Worm (Caenorhabditis elegans) whole organism, L3 larva: ENCODE measurements around the gene F31F7.1.

Source experiments
- R02D3.7 ChIP-seq: fragments of 150-350 bp; optimal IDR thresholded peaks from 2 replicates; lab custom pipeline; 2014; ENCODE audit warnings: missing biosample characterization, missing genetic modification characterization
- ZK546.5 ChIP-seq: sonication (generic microtip); optimal IDR thresholded peaks from 2 replicates; lab custom pipeline; 2017; ENCODE audit warnings: missing biosample characterization, missing genetic modification characterization
- aly-2 ChIP-seq: fragments of 150-350 bp; optimal IDR thresholded peaks from 2 replicates; lab custom pipeline; 2014; ENCODE audit warnings: missing biosample characterization, missing genetic modification characterization
- ama-1 ChIP-seq: fragments of 150-350 bp; optimal IDR thresholded peaks from 2 replicates; lab custom pipeline; 2018
- ceh-16 ChIP-seq: sonication (generic microtip); optimal IDR thresholded peaks from 2 replicates; lab custom pipeline; 2017; ENCODE audit warnings: missing biosample characterization, missing genetic modification characterization
- ceh-28 ChIP-seq: fragments of 150-350 bp; optimal IDR thresholded peaks from 2 replicates; lab custom pipeline; 2014; ENCODE audit warnings: missing biosample characterization, missing genetic modification reagents, missing genetic modification characterization
- ceh-82 ChIP-seq: fragments of 150-350 bp; optimal IDR thresholded peaks from 2 replicates; lab custom pipeline; 2014; ENCODE audit warnings: missing biosample characterization, missing genetic modification characterization
- ceh-9 ChIP-seq: sonication (generic microtip); optimal IDR thresholded peaks from 2 replicates; lab custom pipeline; 2018; ENCODE audit warnings: missing biosample characterization, missing genetic modification characterization
- daf-12 ChIP-seq: fragments of 150-350 bp; optimal IDR thresholded peaks from 2 replicates; lab custom pipeline; 2014; ENCODE audit warnings: missing biosample characterization, missing genetic modification reagents, missing genetic modification characterization
- egl-27 ChIP-seq: sonication (generic microtip); optimal IDR thresholded peaks from 4 replicates; lab custom pipeline; 2017; ENCODE audit warnings: missing biosample characterization, missing genetic modification reagents, missing genetic modification characterization
- egl-5 ChIP-seq: fragments of 150-350 bp; optimal IDR thresholded peaks from 2 replicates; lab custom pipeline; 2017; ENCODE audit warnings: missing biosample characterization, missing genetic modification reagents, missing genetic modification characterization, inconsistent platforms
- elt-1 ChIP-seq: fragments of 150-350 bp; optimal IDR thresholded peaks from 2 replicates; lab custom pipeline; 2014; ENCODE audit warnings: missing biosample characterization, missing genetic modification characterization
- elt-2 ChIP-seq: sonication (generic microtip); optimal IDR thresholded peaks from 2 replicates; lab custom pipeline; 2016; ENCODE audit warnings: missing genetic modification reagents, mild to moderate bottlenecking, missing genetic modification characterization, missing compliant biosample characterization
- elt-3 ChIP-seq, 3 experiments: fragments of 150-350 bp in 1 of 3; sonication (generic microtip) in 2 of 3; optimal IDR thresholded peaks; 2 replicates in 2 of 3; 4 replicates in 1 of 3; lab custom pipeline; 2014 to 2017; ENCODE audit warnings: missing biosample characterization in 3 of 3, missing genetic modification characterization in 3 of 3
- eor-1 ChIP-seq, 2 experiments: fragments of 150-350 bp; optimal IDR thresholded peaks; 2 replicates each; lab custom pipeline; 2014 to 2018; ENCODE audit warnings: missing biosample characterization in 2 of 2, missing genetic modification characterization in 2 of 2
- fkh-10 ChIP-seq: sonication (generic microtip); optimal IDR thresholded peaks from 2 replicates; lab custom pipeline; 2017; ENCODE audit warnings: missing biosample characterization, missing genetic modification reagents, missing genetic modification characterization
- fkh-2 ChIP-seq: fragments of 150-350 bp; optimal IDR thresholded peaks from 2 replicates; lab custom pipeline; 2014; ENCODE audit warnings: missing biosample characterization, missing genetic modification reagents, missing genetic modification characterization
- fos-1 ChIP-seq: fragments of 150-350 bp; optimal IDR thresholded peaks from 2 replicates; lab custom pipeline; 2014; ENCODE audit warnings: missing biosample characterization, missing genetic modification characterization
- hmg-11 ChIP-seq: sonication (generic microtip); optimal IDR thresholded peaks from 2 replicates; lab custom pipeline; 2016; ENCODE audit warnings: missing genetic modification characterization, missing compliant biosample characterization
- jun-1 ChIP-seq: fragments of 150-350 bp; optimal IDR thresholded peaks from 2 replicates; lab custom pipeline; 2014; ENCODE audit warnings: missing biosample characterization, missing genetic modification reagents, missing genetic modification characterization
- lin-15B ChIP-seq: fragments of 150-350 bp; optimal IDR thresholded peaks from 2 replicates; lab custom pipeline; 2014; ENCODE audit warnings: missing biosample characterization, missing genetic modification characterization
- lin-39 ChIP-seq: fragments of 150-350 bp; optimal IDR thresholded peaks from 2 replicates; lab custom pipeline; 2018; ENCODE audit warnings: missing biosample characterization, missing genetic modification reagents, missing genetic modification characterization
- lsy-12 ChIP-seq: sonication (generic microtip); optimal IDR thresholded peaks from 2 replicates; lab custom pipeline; 2016; ENCODE audit warnings: mild to moderate bottlenecking, missing genetic modification characterization, missing compliant biosample characterization
- mdl-1 ChIP-seq: fragments of 150-350 bp; optimal IDR thresholded peaks from 2 replicates; lab custom pipeline; 2014; ENCODE audit warnings: missing biosample characterization, missing genetic modification characterization
- mml-1 ChIP-seq: fragments of 150-350 bp; sonication (generic microtip); optimal IDR thresholded peaks from 3 replicates; lab custom pipeline; 2014; ENCODE audit warnings: missing biosample characterization, missing genetic modification characterization
- nfya-1 ChIP-seq: sonication (generic microtip); optimal IDR thresholded peaks from 2 replicates; lab custom pipeline; 2017; ENCODE audit warnings: missing genetic modification characterization, mild to moderate bottlenecking, missing compliant biosample characterization, antibody characterized with exemption, moderate library complexity; ENCODE audit not compliant: insufficient read depth
- nhr-11 ChIP-seq: fragments of 150-350 bp; optimal IDR thresholded peaks from 2 replicates; lab custom pipeline; 2014; ENCODE audit warnings: missing biosample characterization, missing genetic modification characterization
- nhr-12 ChIP-seq: fragments of 150-350 bp; optimal IDR thresholded peaks from 2 replicates; lab custom pipeline; 2014; ENCODE audit warnings: missing biosample characterization, missing genetic modification characterization
- nhr-23 ChIP-seq: fragments of 150-350 bp; optimal IDR thresholded peaks from 2 replicates; lab custom pipeline; 2014; ENCODE audit warnings: missing biosample characterization, missing genetic modification reagents, missing genetic modification characterization
- nhr-237 ChIP-seq: fragments of 150-350 bp; optimal IDR thresholded peaks from 2 replicates; lab custom pipeline; 2014; ENCODE audit warnings: missing biosample characterization, missing genetic modification characterization
- nhr-25 ChIP-seq: sonication (generic microtip); optimal IDR thresholded peaks from 2 replicates; lab custom pipeline; 2017; ENCODE audit warnings: missing biosample characterization, missing genetic modification characterization
- nhr-28 ChIP-seq: fragments of 150-350 bp; optimal IDR thresholded peaks from 2 replicates; lab custom pipeline; 2014; ENCODE audit warnings: missing biosample characterization, missing genetic modification characterization
- nhr-43 ChIP-seq: sonication (generic microtip); optimal IDR thresholded peaks from 2 replicates; lab custom pipeline; 2016; ENCODE audit warnings: mild to moderate bottlenecking, missing genetic modification characterization, missing compliant biosample characterization; ENCODE audit not compliant: poor library complexity, severe bottlenecking
- nhr-67 ChIP-seq: fragments of 150-350 bp; optimal IDR thresholded peaks from 2 replicates; lab custom pipeline; 2014; ENCODE audit warnings: missing biosample characterization, missing genetic modification characterization
- nhr-76 ChIP-seq: fragments of 150-350 bp; sonication (generic microtip); optimal IDR thresholded peaks from 5 replicates; lab custom pipeline; 2014; ENCODE audit warnings: missing biosample characterization, missing genetic modification characterization
- nhr-77 ChIP-seq: fragments of 150-350 bp; optimal IDR thresholded peaks from 2 replicates; lab custom pipeline; 2014; ENCODE audit warnings: missing biosample characterization, missing genetic modification characterization
- pha-4 ChIP-seq: fragments of 150-350 bp; optimal IDR thresholded peaks from 2 replicates; lab custom pipeline; 2014; ENCODE audit warnings: missing biosample characterization, missing genetic modification reagents, missing genetic modification characterization
- pqm-1 ChIP-seq: fragments of 150-350 bp; optimal IDR thresholded peaks from 2 replicates; lab custom pipeline; 2017; ENCODE audit warnings: missing biosample characterization, missing genetic modification characterization, inconsistent platforms
- sea-2 ChIP-seq: fragments of 150-350 bp; sonication (generic microtip); optimal IDR thresholded peaks from 4 replicates; lab custom pipeline; 2014; ENCODE audit warnings: missing biosample characterization, missing genetic modification reagents, missing genetic modification characterization
- skn-1 ChIP-seq: fragments of 150-350 bp; optimal IDR thresholded peaks from 2 replicates; lab custom pipeline; 2014; ENCODE audit warnings: missing biosample characterization, missing genetic modification characterization
- snpc-4 ChIP-seq: fragments of 150-350 bp; optimal IDR thresholded peaks from 2 replicates; lab custom pipeline; 2014; ENCODE audit warnings: missing biosample characterization, missing genetic modification characterization
- tbx-2 ChIP-seq: sonication (generic microtip); optimal IDR thresholded peaks from 2 replicates; lab custom pipeline; 2016; ENCODE audit warnings: mild to moderate bottlenecking, missing genetic modification characterization, missing compliant biosample characterization
- unc-39 ChIP-seq: sonication (generic microtip); optimal IDR thresholded peaks from 4 replicates; lab custom pipeline; 2017; ENCODE audit warnings: missing biosample characterization, missing genetic modification characterization
- unc-62 ChIP-seq: fragments of 150-350 bp; sonication (generic microtip); optimal IDR thresholded peaks from 4 replicates; lab custom pipeline; 2014; ENCODE audit warnings: missing biosample characterization, missing genetic modification reagents, missing genetic modification characterization
- zag-1 ChIP-seq: fragments of 150-350 bp; optimal IDR thresholded peaks from 2 replicates; lab custom pipeline; 2014; ENCODE audit warnings: missing biosample characterization, missing genetic modification characterization
- ztf-11 ChIP-seq: fragments of 150-350 bp; optimal IDR thresholded peaks from 2 replicates; lab custom pipeline; 2014; ENCODE audit warnings: missing biosample characterization, missing genetic modification characterization
- ztf-4 ChIP-seq: fragments of 150-350 bp; optimal IDR thresholded peaks from 2 replicates; lab custom pipeline; 2014; ENCODE audit warnings: missing biosample characterization, missing genetic modification characterization

F31F7.1 gene

ce11 chrV:6244631-6245030, 31.6 kb upstream of the F31F7.1 start (continued):
- TF ChIP-seq fos-1 (tag; lab: Kevin White, UChicago) (no peak), mdl-1 (tag; lab: Kevin White, UChicago) (no peak), skn-1 (tag; lab: Kevin White, UChicago) (no peak), elt-2 (no peak), nhr-23 (tag; lab: Kevin White, UChicago) (no peak), mml-1 (no peak), ceh-28 (no peak)

- TF ChIP-seq hmg-11 (tag; lab: Kevin White, UChicago) (peak; percentile 67), snpc-4 (tag; lab: Kevin White, UChicago) (peak; percentile 21), lin-15B (peak; percentile 21), zag-1 (no peak), elt-1 (tag; lab: Kevin White, UChicago) (peak; percentile 44), unc-39 (tag; lab: Kevin White, UChicago) (no peak), elt-2 (peak; percentile 62), nfya-1 (tag; lab: Kevin White, UChicago) (peak; percentile 84), ZK546.5 (tag; lab: Kevin White, UChicago) (no peak), egl-27 (peak; percentile 85), nhr-76 (tag; lab: Kevin White, UChicago) (no peak), nhr-28 (tag; lab: Kevin White, UChicago) (peak; percentile 23), nhr-12 (tag; lab: Kevin White, UChicago) (no peak), nhr-77 (tag; lab: Kevin White, UChicago) (no peak), pha-4 (peak; percentile 96), fkh-10 (GFP tag; lab: Kevin White, UChicago) (no peak), nhr-25 (tag; lab: Kevin White, UChicago) (peak; percentile 96), lin-39 (tag; lab: Kevin White, UChicago) (peak; percentile 88), sea-2 (GFP tag; lab: Kevin White, UChicago) (peak; percentile 51), eor-1 (tag; optimal IDR thresholded peaks at IDR 0.05; lab: Kevin White, UChicago) (no peak), ceh-82 (tag; lab: Kevin White, UChicago) (peak; percentile 70), egl-5 (tag; lab: Kevin White, UChicago) (peak; percentile 6), mdl-1 (tag; lab: Kevin White, UChicago) (peak; percentile 76), jun-1 (tag; lab: Kevin White, UChicago) (peak; percentile 76), fos-1 (tag; lab: Kevin White, UChicago) (no peak), skn-1 (tag; lab: Kevin White, UChicago) (peak; percentile 34), nhr-23 (tag; lab: Kevin White, UChicago) (peak; percentile 96), ztf-11 (no peak), nhr-237 (no peak), R02D3.7 (tag; lab: Kevin White, UChicago) (peak; percentile 76), nhr-11 (peak; percentile 48), ama-1 (no peak), nhr-43 (tag; lab: Kevin White, UChicago) (peak; percentile 98), aly-2 (tag; lab: Kevin White, UChicago) (no peak), lsy-12 (tag; lab: Kevin White, UChicago) (peak; percentile 79), mml-1 (no peak), daf-12 (tag; lab: Kevin White, UChicago) (no peak), ztf-4 (tag; lab: Kevin White, UChicago) (peak; percentile 53), pqm-1 (tag; lab: Kevin White, UChicago) (peak; percentile 86), tbx-2 (tag; lab: Kevin White, UChicago) (peak; percentile 89), fkh-2 (no peak), ceh-9 (no peak), ceh-28 (peak; percentile 81), elt-3 (tag; optimal IDR thresholded peaks at IDR 0.05; lab: Kevin White, UChicago) (peak; percentile 60 to 90 (median 85)), nhr-67 (no peak), unc-62 (GFP tag; lab: Kevin White, UChicago) (peak; percentile 78), ceh-16 (tag; lab: Kevin White, UChicago) (no peak)
Measured at ce11 chrV:6246454-6246981, 29.7 kb upstream of the F31F7.1 start, which contains the start of gene dmd-7. Gene dmd-7 (plus strand): TSS chrV:6246931.
